Worm (Caenorhabditis elegans): ENCODE measurements around the gene glb-12.

The glb-12 gene

DNA sequence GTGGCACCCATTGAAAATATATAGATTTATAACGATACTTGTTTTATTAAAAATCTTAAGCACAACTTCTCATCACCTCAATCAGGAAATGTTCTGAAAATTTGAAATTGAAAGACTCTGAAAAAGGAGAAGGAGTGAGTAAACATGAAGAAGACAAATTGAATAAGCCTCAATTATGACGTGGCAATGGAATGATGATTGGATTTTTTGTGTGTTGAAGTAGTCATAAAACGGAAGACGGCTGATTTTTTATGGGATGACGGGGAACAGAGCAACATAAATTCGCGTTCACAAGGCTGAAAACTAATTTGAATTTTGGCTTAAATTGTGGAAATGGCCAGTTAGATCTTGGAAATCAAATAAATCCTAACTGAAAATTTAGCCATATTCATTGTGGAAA lies at the start of gene glb-12:
TSS of gene glb-12 (minus strand) at position 101 of the 400 bp plus-strand sequence.
- TF ChIP-seq fkh-8 (tag; optimal IDR thresholded peaks at IDR 0.05) (no peak), jun-1 (tag; optimal IDR thresholded peaks at IDR 0.05) (no peak), isw-1 (GFP tag; IDR thresholded peaks at IDR 0.05) (no peak), efl-3 (GFP tag; optimal IDR thresholded peaks at IDR 0.05) (no peak), C04F5.9 (tag; optimal IDR thresholded peaks at IDR 0.05) (no peak), nhr-47 (tag; optimal IDR thresholded peaks at IDR 0.05) (no peak), nhr-90 (tag; optimal IDR thresholded peaks at IDR 0.05; ENCODE audit: poor library complexity) (no peak), lin-35 (GFP tag; optimal IDR thresholded peaks at IDR 0.05) (no peak), C34B4.2 (tag; optimal IDR thresholded peaks at IDR 0.05) (no peak), nhr-84 (tag; optimal IDR thresholded peaks at IDR 0.05) (no peak), egl-13 (tag; optimal IDR thresholded peaks at IDR 0.05) (no peak), lir-3 (tag; optimal IDR thresholded peaks at IDR 0.05; ENCODE audit: poor library complexity) (no peak)

- TF ChIP-seq nhr-85 (tag) (no peak), lir-3 (tag; optimal IDR thresholded peaks at IDR 0.05; ENCODE audit: poor library complexity) (no peak), blmp-1 (tag; optimal IDR thresholded peaks at IDR 0.05) (no peak), C16A3.4 (tag; optimal IDR thresholded peaks at IDR 0.05) (no peak), lin-14 (GFP tag; optimal IDR thresholded peaks at IDR 0.05) (no peak), lsy-2 (tag; optimal IDR thresholded peaks at IDR 0.05) (no peak)
Observed at ce11 chrII:10778026-10778425, 46.6 kb upstream of the glb-12 start, which contains the start of gene mpz-1. Gene mpz-1, minus strand, starts transcription at chrII:10778126.

DNA sequence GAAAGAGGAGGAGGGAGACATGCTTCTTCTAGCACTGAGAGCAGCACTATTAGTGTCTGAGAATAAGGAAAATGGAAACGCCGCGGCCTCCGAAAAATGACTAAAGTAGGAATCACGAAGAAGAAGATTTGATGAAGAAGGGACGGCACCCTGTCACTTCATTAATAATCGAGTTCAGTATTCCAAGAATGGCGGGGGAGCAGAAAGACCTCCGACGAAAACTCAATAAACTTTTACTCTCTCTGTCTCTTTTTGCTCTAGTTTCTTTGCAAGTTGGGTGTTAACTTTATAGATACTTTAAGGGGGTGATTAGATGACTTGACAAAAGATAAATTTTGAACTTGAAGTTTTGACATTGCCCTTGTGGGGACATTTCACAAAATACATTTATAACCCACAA lies 37.8 kb upstream of the glb-12 start:
- TF ChIP-seq ces-1 (GFP tag; optimal IDR thresholded peaks at IDR 0.05) (peak; percentile 50), dsc-1 (tag; optimal IDR thresholded peaks at IDR 0.05) (no peak), nhr-71 (tag; optimal IDR thresholded peaks at IDR 0.05) (peak; percentile 23), rnt-1 (tag; optimal IDR thresholded peaks at IDR 0.05) (peak; percentile 11), fkh-8 (tag; optimal IDR thresholded peaks at IDR 0.05) (peak; percentile 0), fkh-10 (GFP tag; optimal IDR thresholded peaks at IDR 0.05) (peak; percentile 24), ceh-90 (tag; optimal IDR thresholded peaks at IDR 0.05) (no peak), nhr-47 (tag; optimal IDR thresholded peaks at IDR 0.05) (peak; percentile 20), hlh-17 (GFP tag; optimal IDR thresholded peaks at IDR 0.05; ENCODE audit: borderline replicate concordance) (no peak), snpc-4 (tag; optimal IDR thresholded peaks at IDR 0.05) (no peak), blmp-1 (tag; optimal IDR thresholded peaks at IDR 0.05) (no peak), lin-14 (GFP tag; optimal IDR thresholded peaks at IDR 0.05) (peak; percentile 47), C34B4.2 (tag; optimal IDR thresholded peaks at IDR 0.05) (no peak), tbx-2 (tag; optimal IDR thresholded peaks at IDR 0.05) (no peak)

- TF ChIP-seq blmp-1 (tag; optimal IDR thresholded peaks at IDR 0.05) (no peak), snpc-4 (tag; optimal IDR thresholded peaks at IDR 0.05) (no peak), ets-5 (GFP tag; IDR thresholded peaks at IDR 0.05) (no peak), dsc-1 (tag; optimal IDR thresholded peaks at IDR 0.05) (no peak), nhr-20 (tag; optimal IDR thresholded peaks at IDR 0.05) (no peak), vab-15 (tag; optimal IDR thresholded peaks at IDR 0.05) (no peak), hpl-2 (GFP tag; optimal IDR thresholded peaks at IDR 0.05) (no peak), mep-1 (tag; optimal IDR thresholded peaks at IDR 0.05) (no peak)
Observed at ce11 chrII:10767977-10768376, 36.5 kb upstream of the glb-12 start.

DNA sequence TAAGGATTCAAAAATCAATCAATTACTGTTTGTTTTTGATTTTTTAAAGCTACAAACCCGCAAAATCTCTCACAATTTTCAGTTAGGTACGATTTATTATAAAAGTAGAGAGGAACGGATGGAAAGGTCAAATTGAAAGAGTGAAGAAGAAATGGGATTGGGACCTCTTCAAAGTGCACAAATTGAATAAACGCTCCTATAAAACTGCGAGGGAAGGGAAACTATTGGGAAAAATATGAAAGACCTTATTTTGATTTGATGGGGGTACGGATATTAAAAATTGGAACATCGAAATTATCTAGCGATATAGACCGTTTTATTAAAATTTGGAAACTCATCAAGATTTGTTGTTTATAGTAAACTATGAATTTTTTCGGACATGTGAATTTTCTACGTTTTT lies 35.3 kb upstream of the glb-12 start:
- TF ChIP-seq nhr-77 (tag; optimal IDR thresholded peaks at IDR 0.05): no peak

DNA sequence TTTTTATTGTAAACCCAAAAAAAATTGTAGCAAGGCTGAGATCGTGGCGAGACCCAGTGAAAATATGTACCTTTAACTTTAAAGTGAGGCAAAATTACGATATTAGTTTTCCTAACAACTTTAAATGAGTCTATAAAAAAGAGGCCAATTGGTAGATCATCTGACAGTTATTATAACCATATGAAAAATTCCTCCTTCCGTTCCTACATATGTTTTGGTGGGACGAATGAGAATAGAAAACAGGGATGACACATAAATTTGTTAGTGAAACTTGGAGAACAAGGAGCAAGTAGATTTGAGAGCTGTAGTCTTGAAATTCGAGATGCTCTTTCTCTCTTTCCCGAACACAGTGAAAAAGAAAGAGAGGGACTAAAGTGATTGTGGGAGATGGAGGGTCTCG lies 33.8 kb upstream of the glb-12 start:
- no peak for TF ChIP-seq nhr-20 (tag; optimal IDR thresholded peaks at IDR 0.05)
- no peak for TF ChIP-seq mep-1 (tag; optimal IDR thresholded peaks at IDR 0.05)
- no peak for TF ChIP-seq ama-1 (optimal IDR thresholded peaks at IDR 0.05)
- no peak for TF ChIP-seq hlh-17 (GFP tag; optimal IDR thresholded peaks at IDR 0.05; ENCODE audit: borderline replicate concordance)
- no peak for TF ChIP-seq unc-98 (GFP tag; IDR thresholded peaks at IDR 0.05)
- no peak for TF ChIP-seq sptf-1 (tag; optimal IDR thresholded peaks at IDR 0.05)
- TF ChIP-seq pag-3 (tag; optimal IDR thresholded peaks at IDR 0.05; ENCODE audit: borderline replicate concordance, insufficient read depth): no peak
- TF ChIP-seq xbp-1 (tag; optimal IDR thresholded peaks at IDR 0.05): no peak
- no peak for TF ChIP-seq pax-3 (tag; optimal IDR thresholded peaks at IDR 0.05)
- TF ChIP-seq ceh-8 (GFP tag; optimal IDR thresholded peaks at IDR 0.05): no peak
- no peak for TF ChIP-seq elt-3 (tag; optimal IDR thresholded peaks at IDR 0.05)
- TF ChIP-seq lin-15B (tag; optimal IDR thresholded peaks at IDR 0.05): no peak
- no peak for TF ChIP-seq fos-1 (tag; optimal IDR thresholded peaks at IDR 0.05)
- no peak for TF ChIP-seq mdl-1 (tag; optimal IDR thresholded peaks at IDR 0.05)
- TF ChIP-seq nhr-47 (tag; optimal IDR thresholded peaks at IDR 0.05): no peak
- TF ChIP-seq blmp-1 (tag; optimal IDR thresholded peaks at IDR 0.05): no peak
- TF ChIP-seq unc-130 (tag; optimal IDR thresholded peaks at IDR 0.05): no peak

All from whole organism, L1 larva.